Worm (Caenorhabditis elegans): Measurements from ENCODE around the gene VZK822L.2.
A peak's percentile ranks its signal among the peaks of the same experiment; 100 is the strongest.

The VZK822L.2 gene

DNA sequence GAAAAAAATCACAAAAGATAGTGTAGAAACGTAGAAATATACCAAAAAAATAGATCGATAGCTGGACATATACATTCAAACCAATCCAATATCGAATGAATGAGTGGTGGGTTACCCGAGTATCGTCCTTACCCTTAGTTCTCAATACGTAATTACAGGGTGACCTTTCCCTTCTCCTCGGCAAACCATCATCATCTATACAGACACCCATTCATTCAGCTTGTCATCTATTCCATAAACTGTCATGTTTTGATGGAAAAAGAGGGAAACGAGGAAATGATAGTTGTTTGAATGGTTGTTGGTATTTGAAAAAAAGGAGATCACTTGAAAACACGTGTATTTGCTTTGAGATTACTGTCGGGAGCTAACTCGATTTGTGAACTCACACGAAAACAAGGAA lies 12.3 kb downstream of the VZK822L.2 start:
- TF ChIP-seq pes-1 (GFP tag; IDR thresholded peaks at IDR 0.05) (no peak), tra-4 (tag; optimal IDR thresholded peaks at IDR 0.05) (no peak), B0310.2 (tag; optimal IDR thresholded peaks at IDR 0.05) (no peak), tbx-11 (GFP tag; IDR thresholded peaks at IDR 0.05) (no peak), scrt-1 (GFP tag; IDR thresholded peaks at IDR 0.05) (no peak), hmg-4 (GFP tag; optimal IDR thresholded peaks at IDR 0.05) (no peak), tbx-37 (GFP tag; conservative IDR thresholded peaks at IDR 0.05) (no peak), F13C5.2 (tag; optimal IDR thresholded peaks at IDR 0.05) (no peak), sea-1 (GFP tag; conservative IDR thresholded peaks at IDR 0.05) (no peak), ceh-13 (GFP tag; optimal IDR thresholded peaks at IDR 0.05) (no peak), aly-1 (tag; optimal IDR thresholded peaks at IDR 0.05) (no peak), ceh-36 (tag; optimal IDR thresholded peaks at IDR 0.05) (no peak), hnd-1 (tag; optimal IDR thresholded peaks at IDR 0.05) (no peak), ets-7 (tag; optimal IDR thresholded peaks at IDR 0.05) (no peak), hmbx-1 (tag; optimal IDR thresholded peaks at IDR 0.05) (no peak), ama-1 (optimal IDR thresholded peaks at IDR 0.05) (no peak)

DNA sequence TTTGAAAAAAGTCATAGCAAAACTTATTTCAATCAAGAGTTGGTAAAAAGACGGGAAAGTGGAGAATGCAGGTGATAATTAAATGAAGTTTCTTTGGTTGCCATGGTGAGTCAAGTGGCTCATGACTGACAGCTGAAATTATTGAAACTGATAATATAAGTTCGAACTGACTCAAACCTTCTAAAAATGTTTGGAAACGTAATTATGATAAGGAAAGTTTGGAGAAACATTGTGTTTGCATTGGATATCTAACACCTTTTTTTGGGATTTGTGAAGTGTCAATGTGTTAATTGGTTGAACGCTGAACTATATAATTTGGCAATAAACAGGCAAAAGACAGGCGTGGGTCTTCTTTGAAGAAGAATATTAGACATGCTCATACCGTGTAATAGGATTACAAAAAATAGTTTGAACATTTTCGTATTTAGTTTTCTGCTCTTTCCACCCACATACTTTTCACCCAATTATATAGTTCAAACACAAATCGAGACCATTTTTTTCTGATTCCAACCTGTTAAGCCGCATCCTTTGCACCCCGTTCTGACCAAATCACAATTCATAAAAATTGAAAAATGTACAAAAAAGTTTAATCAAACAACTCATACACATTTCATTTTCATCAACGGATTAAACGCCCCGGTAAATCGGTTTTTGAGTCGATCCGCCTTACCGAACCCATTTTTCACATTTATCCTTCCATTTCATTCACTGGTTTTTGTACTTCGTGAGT lies 13.7 kb downstream of the VZK822L.2 start, which contains the start of the genes srlf-33 and srlf-32:
Gene srlf-33 (minus strand): TSS at position 101 of the 730 bp plus-strand sequence.
Gene srlf-32 (plus strand): TSS at position 680 of the 730 bp plus-strand sequence.
- TF ChIP-seq F13C5.2 (tag; optimal IDR thresholded peaks at IDR 0.05): no peak
- no peak for TF ChIP-seq hmg-4 (GFP tag; optimal IDR thresholded peaks at IDR 0.05)

DNA sequence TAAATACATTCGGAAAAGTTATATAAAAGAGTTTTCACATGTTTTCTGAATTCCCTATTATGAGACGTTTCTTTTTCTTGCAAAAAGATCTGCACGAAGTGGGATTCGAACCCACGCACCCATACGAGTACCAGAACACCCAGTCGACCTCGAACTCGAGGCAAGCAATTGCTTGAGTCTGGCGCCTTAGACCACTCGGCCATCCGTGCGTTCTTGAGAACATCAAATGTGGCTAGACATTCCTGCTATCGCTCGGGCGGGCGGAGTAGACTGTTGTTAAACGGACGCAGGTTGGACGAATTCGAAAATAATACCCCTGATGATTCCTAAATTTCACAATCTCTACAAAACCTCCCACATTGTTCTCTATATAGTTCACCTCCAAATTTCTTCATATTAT lies 16.6 kb downstream of the VZK822L.2 start:
- TF ChIP-seq ceh-13 (GFP tag; optimal IDR thresholded peaks at IDR 0.05): peak; percentile 56
- no peak for TF ChIP-seq ets-7 (tag; optimal IDR thresholded peaks at IDR 0.05)
- peak; percentile 64 for TF ChIP-seq ceh-36 (tag; optimal IDR thresholded peaks at IDR 0.05)
- peak; percentile 84 for TF ChIP-seq flt-1 (GFP tag; IDR thresholded peaks at IDR 0.05)
- peak; percentile 50 for TF ChIP-seq B0310.2 (tag; optimal IDR thresholded peaks at IDR 0.05)
- TF ChIP-seq hnd-1 (tag; optimal IDR thresholded peaks at IDR 0.05): peak; percentile 31
- no peak for TF ChIP-seq hmbx-1 (tag; optimal IDR thresholded peaks at IDR 0.05)
- TF ChIP-seq F13C5.2 (tag; optimal IDR thresholded peaks at IDR 0.05): peak; percentile 37
- TF ChIP-seq tbx-37 (GFP tag; conservative IDR thresholded peaks at IDR 0.05): peak; percentile 55
- TF ChIP-seq pes-1 (GFP tag; IDR thresholded peaks at IDR 0.05): peak; percentile 82
- TF ChIP-seq sea-1 (GFP tag; conservative IDR thresholded peaks at IDR 0.05): 0 out of 2 replicates have a peak, but pooled peaks have one; percentile 74
- no peak for TF ChIP-seq ama-1 (optimal IDR thresholded peaks at IDR 0.05)
- TF ChIP-seq scrt-1 (GFP tag; IDR thresholded peaks at IDR 0.05): peak; percentile 81
- peak; percentile 48 for TF ChIP-seq aly-1 (tag; optimal IDR thresholded peaks at IDR 0.05)
- TF ChIP-seq tbx-11 (GFP tag; IDR thresholded peaks at IDR 0.05): peak; percentile 69
- TF ChIP-seq hmg-4 (GFP tag; optimal IDR thresholded peaks at IDR 0.05): no peak

DNA sequence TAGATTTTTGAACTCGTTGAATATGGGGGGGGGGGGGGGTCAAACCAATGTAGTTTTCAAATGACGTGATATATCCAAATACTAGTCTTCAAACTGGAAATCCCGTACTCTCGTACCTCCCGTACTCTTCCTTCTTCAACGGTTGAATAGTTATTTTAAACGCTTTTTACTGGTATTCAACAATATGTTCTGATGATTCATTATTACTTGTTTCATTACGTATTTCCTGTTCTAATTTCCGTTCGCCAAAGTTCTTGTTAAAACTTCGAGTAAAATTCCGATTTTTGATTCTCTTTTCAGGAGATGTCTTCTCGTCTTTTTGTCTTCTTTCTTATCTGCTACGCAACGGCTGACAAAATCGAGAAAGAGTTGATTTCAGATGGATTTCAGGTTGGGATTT lies 18.7 kb downstream of the VZK822L.2 start, which contains the start of gene nhx-9:
Gene nhx-9 (plus strand): TSS at position 301 of the 400 bp plus-strand sequence.
- no peak for TF ChIP-seq ceh-36 (tag; optimal IDR thresholded peaks at IDR 0.05)
- no peak for TF ChIP-seq ceh-13 (GFP tag; optimal IDR thresholded peaks at IDR 0.05)
- no peak for TF ChIP-seq F13C5.2 (tag; optimal IDR thresholded peaks at IDR 0.05)
- TF ChIP-seq aly-1 (tag; optimal IDR thresholded peaks at IDR 0.05): no peak
- TF ChIP-seq hmbx-1 (tag; optimal IDR thresholded peaks at IDR 0.05): no peak
- TF ChIP-seq ama-1 (optimal IDR thresholded peaks at IDR 0.05): no peak
- no peak for TF ChIP-seq hnd-1 (tag; optimal IDR thresholded peaks at IDR 0.05)
- TF ChIP-seq flt-1 (GFP tag; IDR thresholded peaks at IDR 0.05): no peak

DNA sequence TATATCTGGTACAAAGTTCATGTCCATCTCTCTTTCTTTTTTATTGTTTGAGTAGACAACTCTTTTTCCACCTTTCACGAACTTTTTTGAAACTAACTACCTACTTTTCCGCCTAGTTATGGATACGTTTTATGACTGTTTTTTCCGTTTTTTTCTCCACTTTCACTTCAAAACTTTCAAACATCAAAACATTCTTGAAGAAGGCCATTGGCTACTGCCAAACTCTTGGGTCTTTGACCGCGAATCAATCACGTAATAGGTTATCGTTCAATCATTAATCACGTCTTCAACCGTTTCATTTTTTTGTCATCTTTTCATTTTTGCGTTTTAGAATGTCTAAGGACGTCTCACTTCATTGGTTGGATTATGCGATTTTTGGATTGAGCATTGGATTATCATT lies 25.3 kb downstream of the VZK822L.2 start, which contains the start of gene slc-5A12:
Gene slc-5A12 (plus strand): TSS at position 333 of the 400 bp plus-strand sequence.
- TF ChIP-seq hmbx-1 (tag; optimal IDR thresholded peaks at IDR 0.05) (no peak), ets-7 (tag; optimal IDR thresholded peaks at IDR 0.05) (no peak), scrt-1 (GFP tag; IDR thresholded peaks at IDR 0.05) (no peak), aly-1 (tag; optimal IDR thresholded peaks at IDR 0.05) (no peak), sea-1 (GFP tag; conservative IDR thresholded peaks at IDR 0.05) (no peak), tbx-11 (GFP tag; IDR thresholded peaks at IDR 0.05) (no peak), tra-4 (tag; optimal IDR thresholded peaks at IDR 0.05) (no peak), tbx-37 (GFP tag; conservative IDR thresholded peaks at IDR 0.05) (no peak), B0310.2 (tag; optimal IDR thresholded peaks at IDR 0.05) (no peak), pes-1 (GFP tag; IDR thresholded peaks at IDR 0.05) (no peak)

DNA sequence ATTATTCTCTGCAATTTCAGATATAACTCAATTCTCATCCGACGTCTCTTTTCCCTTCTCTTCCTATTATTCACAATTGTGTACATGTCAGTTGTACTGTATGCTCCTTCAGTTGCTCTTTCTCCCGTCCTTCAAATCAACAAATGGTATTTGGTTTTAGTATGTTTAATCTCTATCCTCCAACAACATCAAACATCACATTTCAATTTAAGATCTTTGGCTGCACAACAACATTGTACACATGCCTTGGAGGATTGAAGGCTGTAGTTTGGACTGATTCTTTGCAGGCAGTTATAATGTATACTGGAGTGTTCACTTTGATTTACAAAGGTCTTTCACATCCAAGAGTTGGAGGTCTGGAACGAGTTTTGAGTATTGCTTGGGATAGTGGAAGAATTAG lies 26.7 kb downstream of the VZK822L.2 start:
- TF ChIP-seq hmbx-1 (tag; optimal IDR thresholded peaks at IDR 0.05): no peak

DNA sequence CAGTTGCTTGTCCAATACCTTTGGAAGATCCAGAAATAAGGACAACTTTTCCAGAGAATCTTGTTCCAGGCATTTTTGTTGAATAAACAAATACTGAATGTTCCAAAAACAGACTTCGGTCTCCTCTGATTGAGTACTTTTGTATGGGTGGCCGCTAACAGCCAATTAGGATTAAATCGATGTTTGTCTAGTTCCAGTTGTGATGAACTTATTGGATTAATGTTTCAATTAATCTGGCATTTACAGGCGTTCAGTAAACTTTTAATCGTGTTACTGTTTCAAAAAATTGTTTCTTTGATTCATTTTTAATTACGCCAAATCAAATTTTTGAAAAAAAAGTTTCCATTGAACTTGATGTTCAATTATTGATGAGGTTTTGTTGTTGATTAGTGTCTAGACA lies 30.5 kb downstream of the VZK822L.2 start, which contains the start of gene ZK829.1:
Gene ZK829.1 (minus strand): TSS at position 101 of the 400 bp plus-strand sequence.
- TF ChIP-seq ama-1 (optimal IDR thresholded peaks at IDR 0.05) (no peak), hmbx-1 (tag; optimal IDR thresholded peaks at IDR 0.05) (no peak), hmg-4 (GFP tag; optimal IDR thresholded peaks at IDR 0.05) (no peak), tbx-37 (GFP tag; conservative IDR thresholded peaks at IDR 0.05) (no peak), ceh-13 (GFP tag; optimal IDR thresholded peaks at IDR 0.05) (no peak), aly-1 (tag; optimal IDR thresholded peaks at IDR 0.05) (no peak)

DNA sequence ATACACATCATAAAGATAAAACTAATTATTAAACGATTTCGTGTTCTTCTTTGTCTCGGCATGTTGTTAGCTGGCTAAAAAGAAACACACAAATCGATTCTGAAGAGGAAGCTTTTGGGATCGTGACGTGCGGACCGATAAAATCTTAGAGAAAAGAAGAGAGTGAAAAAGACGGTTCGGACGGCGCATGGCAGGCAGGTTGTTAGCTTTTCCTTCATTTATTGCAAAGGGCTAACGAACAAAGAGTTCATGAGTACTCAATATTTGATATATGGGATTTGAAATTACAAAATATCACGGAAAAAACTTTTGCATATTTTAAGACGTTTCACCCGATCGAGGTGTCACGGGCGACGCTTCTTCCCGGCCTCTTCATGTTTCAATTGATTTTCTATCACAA lies 33.8 kb downstream of the VZK822L.2 start, which contains the start of gene ZK829.3:
Gene ZK829.3 (minus strand): TSS at position 101 of the 400 bp plus-strand sequence.
- no peak for TF ChIP-seq flt-1 (GFP tag; IDR thresholded peaks at IDR 0.05)
- no peak for TF ChIP-seq ceh-36 (tag; optimal IDR thresholded peaks at IDR 0.05)
- no peak for TF ChIP-seq tra-4 (tag; optimal IDR thresholded peaks at IDR 0.05)
- TF ChIP-seq ets-7 (tag; optimal IDR thresholded peaks at IDR 0.05): no peak

Data from whole organism, early embryonic.